Fruit fly (Drosophila melanogaster): ENCODE data around the gene CG4022.
A peak's percentile ranks its signal among the peaks of the same experiment; 100 is the strongest.

The CG4022 gene

DNA sequence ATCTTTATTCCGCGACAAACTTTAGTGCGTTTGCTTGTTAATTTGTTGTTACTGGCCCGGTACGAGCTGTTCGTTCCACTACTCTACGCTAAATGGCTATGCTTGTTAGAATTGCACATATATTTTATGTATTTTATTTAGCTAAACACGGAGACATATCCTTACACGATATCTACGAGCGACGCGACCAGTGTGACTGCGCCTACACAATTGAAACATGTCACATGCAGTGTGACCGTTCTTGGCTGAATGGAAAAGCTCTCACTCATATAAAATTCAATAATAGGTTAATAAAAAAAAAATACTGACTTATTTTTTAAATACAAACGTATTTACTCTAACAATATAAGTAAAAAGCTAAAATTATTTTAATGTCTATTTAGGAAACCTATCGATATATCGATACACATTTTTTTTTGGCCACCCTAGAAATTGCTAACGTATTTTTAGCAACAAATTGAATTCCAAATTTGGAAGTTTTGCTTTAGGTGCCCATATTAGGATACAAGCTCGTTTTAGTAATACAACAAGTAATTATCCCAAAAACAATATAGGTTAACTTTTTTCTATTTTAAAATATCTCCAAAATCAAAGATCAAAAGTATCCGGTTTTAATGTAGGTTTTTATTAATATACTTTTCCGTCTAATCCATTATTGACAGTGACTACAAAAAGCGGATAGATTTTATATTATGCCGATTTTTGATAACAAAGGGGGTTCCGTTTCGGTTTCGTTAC, 11.4 kb downstream of the CG4022 start, which contains the start of gene CG4080 (continued):
- TF ChIP-seq caup (GFP tag; optimal IDR thresholded peaks at IDR 0.05; ENCODE audit: severe bottlenecking) (peak; percentile 33), Gsc (GFP tag; IDR thresholded peaks at IDR 0.05) (no peak), CG9817 (tag; optimal IDR thresholded peaks at IDR 0.05) (no peak), CG15479 (GFP tag; optimal IDR thresholded peaks at IDR 0.05) (no peak), CG10321 (GFP tag; IDR thresholded peaks at IDR 0.05) (no peak), Abd-B (GFP tag; optimal IDR thresholded peaks at IDR 0.05) (peak; percentile 15), danr (GFP tag; IDR thresholded peaks at IDR 0.05) (no peak), unc-4 (GFP tag; IDR thresholded peaks at IDR 0.05; ENCODE audit: partially characterized antibody) (peak; percentile 88), wor (GFP tag; IDR thresholded peaks at IDR 0.05) (no peak), pan (optimal IDR thresholded peaks at IDR 0.05) (no peak), pan (GFP tag; optimal IDR thresholded peaks at IDR 0.05 in 1 of 2, IDR thresholded peaks at IDR 0.05 in 1 of 2) (peak in 1 of 2 experiments; percentile 7), chn (GFP tag; optimal IDR thresholded peaks at IDR 0.05) (peak; percentile 32), CG15011 (GFP tag; optimal IDR thresholded peaks at IDR 0.05) (no peak), CG11085 (GFP tag; IDR thresholded peaks at IDR 0.05) (no peak), CG1792 (GFP tag; optimal IDR thresholded peaks at IDR 0.05) (no peak), org-1 (GFP tag; optimal IDR thresholded peaks at IDR 0.05) (no peak), CG3281 (GFP tag; optimal IDR thresholded peaks at IDR 0.05) (no peak), rib (GFP tag; IDR thresholded peaks at IDR 0.05) (no peak), sc (optimal IDR thresholded peaks at IDR 0.05) (no peak), sc (GFP tag; optimal IDR thresholded peaks at IDR 0.05) (no peak), CG4854 (GFP tag; optimal IDR thresholded peaks at IDR 0.05) (peak; percentile 11), CG10462 (GFP tag; optimal IDR thresholded peaks at IDR 0.05) (no peak), CG16815 (GFP tag; optimal IDR thresholded peaks at IDR 0.05) (no peak), CG11560 (tag; IDR thresholded peaks at IDR 0.05) (no peak), CG11723 (GFP tag; optimal IDR thresholded peaks at IDR 0.05) (no peak), Bdp1 (GFP tag; optimal IDR thresholded peaks at IDR 0.05) (no peak), CG18011 (GFP tag; optimal IDR thresholded peaks at IDR 0.05) (peak; percentile 13), Asciz (GFP tag; optimal IDR thresholded peaks at IDR 0.05) (no peak), Ets97D (GFP tag; optimal IDR thresholded peaks at IDR 0.05) (peak; percentile 61), CG10959 (GFP tag; IDR thresholded peaks at IDR 0.05) (no peak), CG11456 (GFP tag; IDR thresholded peaks at IDR 0.05) (no peak), kni (GFP tag; optimal IDR thresholded peaks at IDR 0.05) (no peak), cg (GFP tag; optimal IDR thresholded peaks at IDR 0.05) (peak; percentile 80), grau (tag; optimal IDR thresholded peaks at IDR 0.05) (peak; percentile 51), CG31441 (GFP tag; IDR thresholded peaks at IDR 0.05) (0 out of 2 replicates have a peak, but pooled peaks have one; percentile 44), hkb (optimal IDR thresholded peaks at IDR 0.05) (peak; percentile 6), hkb (GFP tag; IDR thresholded peaks at IDR 0.05) (0 out of 2 replicates have a peak, but pooled peaks have one; percentile 19), YL-1 (GFP tag; optimal IDR thresholded peaks at IDR 0.05) (peak; percentile 63), NK7.1 (GFP tag; optimal IDR thresholded peaks at IDR 0.05) (no peak), CG4617 (GFP tag; optimal IDR thresholded peaks at IDR 0.05; ENCODE audit: borderline replicate concordance) (peak; percentile 56), CG11696 (GFP tag; IDR thresholded peaks at IDR 0.05) (no peak), Fer3 (tag; optimal IDR thresholded peaks at IDR 0.05) (no peak), Six4 (GFP tag; optimal IDR thresholded peaks at IDR 0.05) (no peak), hb (GFP tag; IDR thresholded peaks at IDR 0.05; ENCODE audit: partially characterized antibody) (peak; percentile 24; the same call in 1 of the 3 replicates), dm (GFP tag; optimal IDR thresholded peaks at IDR 0.05) (no peak), vfl (GFP tag; optimal IDR thresholded peaks at IDR 0.05) (no peak), Dref (GFP tag; IDR thresholded peaks at IDR 0.05) (peak; percentile 62), CG4707 (GFP tag; optimal IDR thresholded peaks at IDR 0.05) (no peak), CG3838 (GFP tag; optimal IDR thresholded peaks at IDR 0.05) (peak; percentile 15), gt (GFP tag; IDR thresholded peaks at IDR 0.05) (no peak), Sry-β (GFP tag; optimal IDR thresholded peaks at IDR 0.05) (no peak)

Data from whole organism, embryonic.